Worm (Caenorhabditis elegans) whole organism, L2 larva: ENCODE measurements around the gene F17E9.3.

Experiments used
- C34F6.9 ChIP-seq: fragments of 150-350 bp; optimal IDR thresholded peaks from 2 replicates; lab custom pipeline; 2014; ENCODE audit warnings: missing biosample characterization, missing genetic modification characterization
- F13H6.1 ChIP-seq: sonication (generic microtip); optimal IDR thresholded peaks from 2 replicates; lab custom pipeline; 2016; ENCODE audit warnings: missing genetic modification characterization, missing compliant biosample characterization
- Y55F3AM.14 ChIP-seq: fragments of 200-800 bp; sonication (Bioruptor generic); optimal IDR thresholded peaks from 2 replicates; lab custom pipeline; 2018; ENCODE audit warnings: mild to moderate bottlenecking, missing genetic modification characterization, missing compliant biosample characterization
- alr-1 ChIP-seq: fragments of 150-350 bp; optimal IDR thresholded peaks from 2 replicates; lab custom pipeline; 2014; ENCODE audit warnings: missing biosample characterization, missing genetic modification characterization
- aly-2 ChIP-seq: fragments of 150-350 bp; optimal IDR thresholded peaks from 2 replicates; lab custom pipeline; 2014; ENCODE audit warnings: missing biosample characterization, missing genetic modification characterization
- ama-1 ChIP-seq: fragments of 150-350 bp; optimal IDR thresholded peaks from 2 replicates; lab custom pipeline; 2018; ENCODE audit warnings: inconsistent platforms
- blmp-1 ChIP-seq: sonication (generic microtip); optimal IDR thresholded peaks from 2 replicates; lab custom pipeline; 2017; ENCODE audit warnings: missing genetic modification characterization, mild to moderate bottlenecking, missing compliant biosample characterization, antibody characterized with exemption, moderate library complexity; ENCODE audit not compliant: insufficient read depth
- ceh-16 ChIP-seq: fragments of 150-350 bp; optimal IDR thresholded peaks from 2 replicates; lab custom pipeline; 2014; ENCODE audit warnings: missing biosample characterization, missing genetic modification characterization
- ceh-82 ChIP-seq: fragments of 150-350 bp; optimal IDR thresholded peaks from 2 replicates; lab custom pipeline; 2014; ENCODE audit warnings: missing biosample characterization, missing genetic modification characterization
- dmd-4 ChIP-seq: sonication (generic microtip); optimal IDR thresholded peaks from 2 replicates; lab custom pipeline; 2017; ENCODE audit warnings: missing biosample characterization, missing genetic modification characterization
- egl-27 ChIP-seq: sonication (generic microtip); optimal IDR thresholded peaks from 3 replicates; lab custom pipeline; 2017; ENCODE audit warnings: missing biosample characterization, missing genetic modification reagents, missing genetic modification characterization
- elt-1 ChIP-seq: fragments of 150-350 bp; optimal IDR thresholded peaks from 2 replicates; lab custom pipeline; 2014; ENCODE audit warnings: missing biosample characterization, missing genetic modification characterization
- elt-3 ChIP-seq: sonication (generic microtip); optimal IDR thresholded peaks from 2 replicates; lab custom pipeline; 2017; ENCODE audit warnings: missing biosample characterization, missing genetic modification characterization
- fos-1 ChIP-seq: fragments of 150-350 bp; optimal IDR thresholded peaks from 2 replicates; lab custom pipeline; 2014; ENCODE audit warnings: missing biosample characterization, missing genetic modification characterization
- gmeb-1 ChIP-seq: fragments of 150-350 bp; optimal IDR thresholded peaks from 2 replicates; lab custom pipeline; 2014; ENCODE audit warnings: missing biosample characterization, missing genetic modification characterization
- lin-11 ChIP-seq: fragments of 150-350 bp; sonication (generic microtip); optimal IDR thresholded peaks from 2 replicates; lab custom pipeline; 2014; ENCODE audit warnings: missing biosample characterization, missing genetic modification characterization, inconsistent platforms, mixed read lengths
- lin-13 ChIP-seq: fragments of 150-350 bp; optimal IDR thresholded peaks from 2 replicates; lab custom pipeline; 2014; ENCODE audit warnings: missing biosample characterization, missing genetic modification reagents, missing genetic modification characterization
- mab-5 ChIP-seq: fragments of 150-350 bp; optimal IDR thresholded peaks from 2 replicates; lab custom pipeline; 2014; ENCODE audit warnings: missing biosample characterization, missing genetic modification characterization
- mdl-1 ChIP-seq, 2 experiments: fragments of 150-350 bp in 1 of 2; sonication (generic microtip) in 1 of 2; optimal IDR thresholded peaks; 2 replicates each; lab custom pipeline; 2017; ENCODE audit warnings: missing biosample characterization in 2 of 2, missing genetic modification characterization in 2 of 2
- nhr-10 ChIP-seq: sonication (generic microtip); optimal IDR thresholded peaks from 2 replicates; lab custom pipeline; 2017; ENCODE audit warnings: missing biosample characterization, missing genetic modification characterization
- nhr-11 ChIP-seq: fragments of 150-350 bp; optimal IDR thresholded peaks from 2 replicates; lab custom pipeline; 2014; ENCODE audit warnings: missing biosample characterization, missing genetic modification characterization
- nhr-12 ChIP-seq: fragments of 150-350 bp; optimal IDR thresholded peaks from 2 replicates; lab custom pipeline; 2014; ENCODE audit warnings: missing biosample characterization, missing genetic modification characterization
- nhr-129 ChIP-seq: fragments of 150-350 bp; optimal IDR thresholded peaks from 2 replicates; lab custom pipeline; 2014; ENCODE audit warnings: missing biosample characterization, missing genetic modification characterization
- nhr-21 ChIP-seq: fragments of 150-350 bp; optimal IDR thresholded peaks from 2 replicates; lab custom pipeline; 2014; ENCODE audit warnings: missing biosample characterization, missing genetic modification characterization
- nhr-237 ChIP-seq: fragments of 150-350 bp; optimal IDR thresholded peaks from 2 replicates; lab custom pipeline; 2014; ENCODE audit warnings: missing biosample characterization, missing genetic modification characterization
- nhr-25 ChIP-seq: fragments of 150-350 bp; sonication (generic microtip); optimal IDR thresholded peaks from 3 replicates; lab custom pipeline; 2014; ENCODE audit warnings: missing biosample characterization, missing genetic modification characterization
- nhr-6 ChIP-seq: fragments of 150-350 bp; optimal IDR thresholded peaks from 2 replicates; lab custom pipeline; 2014; ENCODE audit warnings: missing biosample characterization, missing genetic modification characterization
- sem-4 ChIP-seq: fragments of 150-350 bp; optimal IDR thresholded peaks from 2 replicates; lab custom pipeline; 2014; ENCODE audit warnings: missing biosample characterization, missing genetic modification reagents, missing genetic modification characterization
- skn-1 ChIP-seq: sonication (generic microtip); optimal IDR thresholded peaks from 2 replicates; lab custom pipeline; 2017; ENCODE audit warnings: missing biosample characterization, missing genetic modification characterization
- sma-3 ChIP-seq: sonication (generic microtip); optimal IDR thresholded peaks from 2 replicates; lab custom pipeline; 2016; ENCODE audit warnings: missing genetic modification reagents, missing genetic modification characterization, missing compliant biosample characterization
- sma-9 ChIP-seq, 2 experiments: fragments of 150-350 bp in 1 of 2; sonication (generic microtip) in 1 of 2; optimal IDR thresholded peaks; 2 replicates each; lab custom pipeline; 2014 to 2016; ENCODE audit warnings: missing genetic modification characterization in 2 of 2, mild to moderate bottlenecking in 1 of 2, missing biosample characterization in 1 of 2, missing compliant biosample characterization in 1 of 2, missing genetic modification reagents in 1 of 2, moderate library complexity in 1 of 2
- snpc-4 ChIP-seq: fragments of 150-350 bp; optimal IDR thresholded peaks from 2 replicates; lab custom pipeline; 2014; ENCODE audit warnings: missing biosample characterization, missing genetic modification characterization
- unc-39 ChIP-seq: fragments of 150-350 bp; optimal IDR thresholded peaks from 2 replicates; lab custom pipeline; 2014; ENCODE audit warnings: missing biosample characterization, missing genetic modification characterization
- zag-1 ChIP-seq: fragments of 150-350 bp; optimal IDR thresholded peaks from 2 replicates; lab custom pipeline; 2014; ENCODE audit warnings: missing biosample characterization, missing genetic modification characterization
- ztf-1 ChIP-seq: fragments of 200-800 bp; sonication (Bioruptor generic); conservative IDR thresholded peaks from 2 replicates; pipeline ENCODE4 v1.3.6; 2022; ENCODE audit warnings: missing genetic modification characterization, missing compliant biosample characterization

F17E9.3 gene

ce11 chrIV:8333988-8334863, 20.4 kb upstream of the F17E9.3 start, which contains the start of gene his-32:
TSS of gene his-32 (plus strand) at chrIV:8334305.
- TF ChIP-seq lin-13 (GFP tag; lab: Kevin White, UChicago) (peak; percentile 67), blmp-1 (tag; lab: Kevin White, UChicago) (no peak), F13H6.1 (tag; lab: Kevin White, UChicago) (no peak), sem-4 (tag; lab: Kevin White, UChicago) (peak; percentile 75), sma-9 (GFP tag; optimal IDR thresholded peaks at IDR 0.05; lab: Kevin White, UChicago) (peak; percentile 5), sma-9 (tag; optimal IDR thresholded peaks at IDR 0.05; lab: Kevin White, UChicago) (no peak), fos-1 (peak; percentile 21), C34F6.9 (peak; percentile 30), nhr-129 (tag; lab: Kevin White, UChicago) (peak; percentile 68), nhr-21 (peak; percentile 37), sma-3 (GFP tag; lab: Kevin White, UChicago) (peak; percentile 55), Y55F3AM.14 (no peak), ceh-16 (tag; lab: Kevin White, UChicago) (peak; percentile 97), ama-1 (lab: Kevin White, UChicago) (no peak), nhr-12 (tag; lab: Kevin White, UChicago) (no peak), mab-5 (tag; lab: Kevin White, UChicago) (peak; percentile 66), nhr-25 (tag; lab: Kevin White, UChicago) (peak; percentile 95), nhr-6 (tag; lab: Kevin White, UChicago) (peak; percentile 80)

ce11 chrIV:8339636-8340035, 15.0 kb upstream of the F17E9.3 start, which contains the start of gene lgc-6:
TSS of gene lgc-6 (plus strand) at chrIV:8339936.
- TF ChIP-seq zag-1 (no peak), nhr-237 (tag; lab: Kevin White, UChicago) (no peak), egl-27 (no peak), nhr-11 (tag; lab: Kevin White, UChicago) (no peak), nhr-6 (tag; lab: Kevin White, UChicago) (no peak), ceh-82 (no peak), elt-3 (tag; lab: Kevin White, UChicago) (no peak), F13H6.1 (tag; lab: Kevin White, UChicago) (no peak), alr-1 (tag; lab: Kevin White, UChicago) (no peak)

- no peak for TF ChIP-seq mdl-1 (tag; optimal IDR thresholded peaks at IDR 0.05; lab: Kevin White, UChicago)
- TF ChIP-seq unc-39 (tag; lab: Kevin White, UChicago): no peak
- TF ChIP-seq sma-9 (GFP tag; optimal IDR thresholded peaks at IDR 0.05; lab: Kevin White, UChicago): no peak
- TF ChIP-seq sma-9 (tag; optimal IDR thresholded peaks at IDR 0.05; lab: Kevin White, UChicago): no peak
- TF ChIP-seq gmeb-1 (tag; lab: Kevin White, UChicago): no peak
- no peak for TF ChIP-seq nhr-25 (tag; lab: Kevin White, UChicago)
- TF ChIP-seq nhr-21: no peak
- TF ChIP-seq dmd-4: no peak
- TF ChIP-seq Y55F3AM.14: no peak
- TF ChIP-seq ama-1 (lab: Kevin White, UChicago): no peak
- TF ChIP-seq lin-11 (tag; lab: Kevin White, UChicago): no peak
- TF ChIP-seq snpc-4 (tag; lab: Kevin White, UChicago): no peak
- TF ChIP-seq fos-1: no peak
- TF ChIP-seq alr-1 (tag; lab: Kevin White, UChicago): no peak
Observed at ce11 chrIV:8342385-8342784, 12.3 kb upstream of the F17E9.3 start, which contains the start of gene lgc-5. TSS of gene lgc-5 (plus strand) at chrIV:8342685.

- TF ChIP-seq alr-1 (tag; lab: Kevin White, UChicago): no peak
- TF ChIP-seq aly-2 (tag; lab: Kevin White, UChicago): no peak
- no peak for TF ChIP-seq sem-4 (tag; lab: Kevin White, UChicago)
- no peak for TF ChIP-seq skn-1 (tag; lab: Kevin White, UChicago)
- no peak for TF ChIP-seq nhr-10
- no peak for TF ChIP-seq ztf-1 (GFP tag; lab: Robert Waterston, UW)
- no peak for TF ChIP-seq C34F6.9
- TF ChIP-seq ceh-82: no peak
- no peak for TF ChIP-seq elt-1 (tag; lab: Kevin White, UChicago)
- no peak for TF ChIP-seq sma-3 (GFP tag; lab: Kevin White, UChicago)
- TF ChIP-seq ama-1 (lab: Kevin White, UChicago): no peak
- TF ChIP-seq Y55F3AM.14: no peak
- no peak for TF ChIP-seq nhr-129 (tag; lab: Kevin White, UChicago)
- no peak for TF ChIP-seq lin-11 (tag; lab: Kevin White, UChicago)
- TF ChIP-seq dmd-4: no peak
- no peak for TF ChIP-seq egl-27
- TF ChIP-seq snpc-4 (tag; lab: Kevin White, UChicago): no peak
- TF ChIP-seq nhr-12 (tag; lab: Kevin White, UChicago): no peak
- TF ChIP-seq mdl-1 (tag; optimal IDR thresholded peaks at IDR 0.05; lab: Kevin White, UChicago): no peak
Observed at ce11 chrIV:8345518-8345917, 9.2 kb upstream of the F17E9.3 start, which contains the start of gene F17E9.5. TSS of gene F17E9.5 (plus strand) at chrIV:8345818.
